Fruit fly (Drosophila melanogaster): Measurements from ENCODE around the gene CG10470.

- no peak for TF ChIP-seq CG8159 (tag; optimal IDR thresholded peaks at IDR 0.05)
- no peak for TF ChIP-seq Pif1B (GFP tag; optimal IDR thresholded peaks at IDR 0.05)
- no peak for TF ChIP-seq CG12605 (GFP tag; IDR thresholded peaks at IDR 0.05)
- no peak for TF ChIP-seq Pif1A (GFP tag; optimal IDR thresholded peaks at IDR 0.05)
- TF ChIP-seq fd96Ca (GFP tag; IDR thresholded peaks at IDR 0.05): no peak
Observed at dm6 chr2L:19063090-19063692, 14.3 kb downstream of the CG10470 start, which contains the start of gene Dus4.
